Fruit fly (Drosophila melanogaster): ENCODE data around the gene CG45691.

dm6 chr2L:17368503-17368902 is 48.0 kb upstream of the CG45691 start:
- TF ChIP-seq CG8478 (optimal IDR thresholded peaks at IDR 0.05): no peak
- TF ChIP-seq CTCF (optimal IDR thresholded peaks at IDR 0.05): peak in 1 of 2 experiments; percentile 64
